Worm (Caenorhabditis elegans) whole organism, late embryonic: ENCODE data around the gene tpa-1.

Source experiments
- C08G9.2 ChIP-seq: sonication (generic microtip); optimal IDR thresholded peaks from 2 replicates; lab custom pipeline; 2016; ENCODE audit warnings: mild to moderate bottlenecking, missing genetic modification characterization, moderate library complexity, missing compliant biosample characterization
- C38D4.7 ChIP-seq: fragments of 200-800 bp; sonication (Bioruptor generic); optimal IDR thresholded peaks from 2 replicates; lab custom pipeline; 2018; ENCODE audit warnings: mild to moderate bottlenecking, missing genetic modification characterization, moderate library complexity, missing compliant biosample characterization
- F13H6.1 ChIP-seq: sonication (generic microtip); optimal IDR thresholded peaks from 2 replicates; lab custom pipeline; 2016; ENCODE audit warnings: missing genetic modification characterization, missing compliant biosample characterization
- K02D7.2 ChIP-seq: sonication (generic microtip); optimal IDR thresholded peaks from 2 replicates; lab custom pipeline; 2017; ENCODE audit warnings: mild to moderate bottlenecking, missing genetic modification characterization, missing compliant biosample characterization
- ama-1 ChIP-seq: fragments of 150-350 bp; optimal IDR thresholded peaks from 2 replicates; lab custom pipeline; 2014
- ceh-14 ChIP-seq: sonication (generic microtip); optimal IDR thresholded peaks from 2 replicates; lab custom pipeline; 2016; ENCODE audit warnings: missing genotype, missing genetic modification characterization, missing compliant biosample characterization
- ceh-18 ChIP-seq: sonication (generic microtip); optimal IDR thresholded peaks from 2 replicates; lab custom pipeline; 2016; ENCODE audit warnings: missing genetic modification characterization, missing compliant biosample characterization
- ceh-19 ChIP-seq: fragments of 200-800 bp; sonication (Bioruptor generic); optimal IDR thresholded peaks from 2 replicates; lab custom pipeline; 2018; ENCODE audit warnings: mild to moderate bottlenecking, missing genetic modification characterization, missing compliant biosample characterization
- ceh-22 ChIP-seq: sonication (generic microtip); optimal IDR thresholded peaks from 2 replicates; lab custom pipeline; 2017; ENCODE audit warnings: missing biosample characterization, missing genetic modification characterization
- ceh-30 ChIP-seq: fragments of 150-350 bp; optimal IDR thresholded peaks from 2 replicates; lab custom pipeline; 2014; ENCODE audit warnings: missing biosample characterization, missing genetic modification characterization
- ceh-31 ChIP-seq: sonication (generic microtip); optimal IDR thresholded peaks from 2 replicates; lab custom pipeline; 2016; ENCODE audit warnings: missing genetic modification characterization, missing compliant biosample characterization
- ceh-34 ChIP-seq: sonication (generic microtip); optimal IDR thresholded peaks from 2 replicates; lab custom pipeline; 2016; ENCODE audit warnings: mild to moderate bottlenecking, missing genetic modification characterization, missing compliant biosample characterization
- ceh-48 ChIP-seq: sonication (generic microtip); optimal IDR thresholded peaks from 2 replicates; lab custom pipeline; 2016; ENCODE audit warnings: missing genetic modification characterization, inconsistent platforms, missing compliant biosample characterization
- dve-1 ChIP-seq: sonication (generic microtip); optimal IDR thresholded peaks from 2 replicates; lab custom pipeline; 2017; ENCODE audit warnings: antibody characterized with exemption, mild to moderate bottlenecking, missing genetic modification characterization, missing compliant biosample characterization
- elt-2 ChIP-seq: sonication (generic microtip); optimal IDR thresholded peaks from 2 replicates; lab custom pipeline; 2016; ENCODE audit warnings: missing genetic modification reagents, missing genetic modification characterization, missing compliant biosample characterization
- elt-4 ChIP-seq: sonication (generic microtip); optimal IDR thresholded peaks from 2 replicates; lab custom pipeline; 2016; ENCODE audit warnings: missing genetic modification characterization, missing compliant biosample characterization
- ets-4 ChIP-seq: sonication (generic microtip); optimal IDR thresholded peaks from 2 replicates; lab custom pipeline; 2016; ENCODE audit warnings: missing genetic modification characterization, missing compliant biosample characterization
- eyg-1 ChIP-seq: sonication (generic microtip); optimal IDR thresholded peaks from 2 replicates; lab custom pipeline; 2016; ENCODE audit warnings: missing genotype, missing genetic modification characterization, missing compliant biosample characterization
- fax-1 ChIP-seq: sonication (generic microtip); optimal IDR thresholded peaks from 2 replicates; lab custom pipeline; 2016; ENCODE audit warnings: missing genotype, missing genetic modification characterization, missing compliant biosample characterization
- gmeb-2 ChIP-seq: sonication (generic microtip); optimal IDR thresholded peaks from 2 replicates; lab custom pipeline; 2016; ENCODE audit warnings: missing genetic modification characterization, inconsistent platforms, missing compliant biosample characterization
- hlh-15 ChIP-seq: sonication (generic microtip); optimal IDR thresholded peaks from 2 replicates; lab custom pipeline; 2016; ENCODE audit warnings: missing genetic modification characterization, missing compliant biosample characterization
- hlh-30 ChIP-seq: sonication (generic microtip); optimal IDR thresholded peaks from 2 replicates; lab custom pipeline; 2017; ENCODE audit warnings: antibody characterized with exemption, missing genetic modification characterization, missing compliant biosample characterization; ENCODE audit not compliant: insufficient read depth
- hlh-8 ChIP-seq: sonication (generic microtip); optimal IDR thresholded peaks from 2 replicates; lab custom pipeline; 2016; ENCODE audit warnings: missing genotype, missing genetic modification characterization, missing compliant biosample characterization
- lim-6 ChIP-seq: sonication (generic microtip); optimal IDR thresholded peaks from 2 replicates; lab custom pipeline; 2016; ENCODE audit warnings: missing genetic modification characterization, missing compliant biosample characterization
- lin-11 ChIP-seq: fragments of 200-800 bp; sonication (Bioruptor generic); optimal IDR thresholded peaks from 2 replicates; lab custom pipeline; 2018; ENCODE audit warnings: mild to moderate bottlenecking, missing genetic modification characterization, missing compliant biosample characterization
- madf-2 ChIP-seq: sonication (generic microtip); optimal IDR thresholded peaks from 2 replicates; lab custom pipeline; 2017; ENCODE audit warnings: missing genetic modification characterization, missing compliant biosample characterization
- nhr-11 ChIP-seq: fragments of 150-350 bp; optimal IDR thresholded peaks from 2 replicates; lab custom pipeline; 2014; ENCODE audit warnings: missing biosample characterization, missing genetic modification characterization
- npax-4 ChIP-seq: sonication (generic microtip); optimal IDR thresholded peaks from 2 replicates; lab custom pipeline; 2016; ENCODE audit warnings: missing genetic modification characterization, missing compliant biosample characterization
- pag-3 ChIP-seq: sonication (generic microtip); optimal IDR thresholded peaks from 2 replicates; lab custom pipeline; 2016; ENCODE audit warnings: missing compliant biosample characterization, missing genetic modification characterization, borderline replicate concordance
- pax-1 ChIP-seq: fragments of 150-350 bp; optimal IDR thresholded peaks from 2 replicates; lab custom pipeline; 2014; ENCODE audit warnings: missing biosample characterization, missing genetic modification characterization
- pha-2 ChIP-seq: sonication (generic microtip); optimal IDR thresholded peaks from 2 replicates; lab custom pipeline; 2017; ENCODE audit warnings: mild to moderate bottlenecking, missing genetic modification characterization, missing compliant biosample characterization
- pha-4 ChIP-seq: fragments of 150-350 bp; optimal IDR thresholded peaks from 2 replicates; lab custom pipeline; 2018; ENCODE audit warnings: missing biosample characterization, missing genetic modification reagents, missing genetic modification characterization
- pqm-1 ChIP-seq: sonication (generic microtip); optimal IDR thresholded peaks from 2 replicates; lab custom pipeline; 2016; ENCODE audit warnings: missing genetic modification characterization, missing compliant biosample characterization
- pros-1 ChIP-seq: fragments of 150-350 bp; optimal IDR thresholded peaks from 2 replicates; lab custom pipeline; 2014; ENCODE audit warnings: missing biosample characterization, missing genetic modification reagents, missing genetic modification characterization
- rnt-1 ChIP-seq: sonication (generic microtip); optimal IDR thresholded peaks from 2 replicates; lab custom pipeline; 2016; ENCODE audit warnings: missing genetic modification characterization, missing compliant biosample characterization
- sdc-2 ChIP-seq: sonication (generic microtip); optimal IDR thresholded peaks from 2 replicates; lab custom pipeline; 2016; ENCODE audit warnings: missing genotype, missing genetic modification characterization, missing compliant biosample characterization
- sox-4 ChIP-seq: sonication (generic microtip); optimal IDR thresholded peaks from 2 replicates; lab custom pipeline; 2017; ENCODE audit warnings: mild to moderate bottlenecking, missing genetic modification characterization, inconsistent platforms, missing compliant biosample characterization
- tbx-2 ChIP-seq: sonication (generic microtip); optimal IDR thresholded peaks from 2 replicates; lab custom pipeline; 2016; ENCODE audit warnings: missing genetic modification characterization, missing compliant biosample characterization
- tbx-7 ChIP-seq: sonication (generic microtip); optimal IDR thresholded peaks from 2 replicates; lab custom pipeline; 2016; ENCODE audit warnings: missing genotype, missing genetic modification characterization, missing compliant biosample characterization
- ttx-3 ChIP-seq: sonication (generic microtip); optimal IDR thresholded peaks from 2 replicates; lab custom pipeline; 2016; ENCODE audit warnings: missing genetic modification reagents, missing genetic modification characterization, missing compliant biosample characterization
- unc-42 ChIP-seq: sonication (generic microtip); optimal IDR thresholded peaks from 2 replicates; lab custom pipeline; 2016; ENCODE audit warnings: missing genotype, missing genetic modification characterization, missing compliant biosample characterization
- unc-55 ChIP-seq: sonication (generic microtip); optimal IDR thresholded peaks from 2 replicates; lab custom pipeline; 2017; ENCODE audit warnings: missing biosample characterization, missing genetic modification reagents, missing genetic modification characterization
- unc-86 ChIP-seq: sonication (generic microtip); optimal IDR thresholded peaks from 2 replicates; lab custom pipeline; 2016; ENCODE audit warnings: missing genetic modification characterization, missing compliant biosample characterization
- zip-5 ChIP-seq: sonication (generic microtip); optimal IDR thresholded peaks from 2 replicates; lab custom pipeline; 2016; ENCODE audit warnings: missing genetic modification characterization, missing compliant biosample characterization

tpa-1 gene

ce11 chrIV:81428-81827, 10.4 kb upstream of the tpa-1 start:
- TF ChIP-seq elt-4 (tag; lab: Kevin White, UChicago) (no peak), hlh-30 (no peak), tbx-7 (tag; lab: Kevin White, UChicago) (no peak), gmeb-2 (tag; lab: Kevin White, UChicago) (no peak), ama-1 (lab: Kevin White, UChicago) (no peak)

DNA sequence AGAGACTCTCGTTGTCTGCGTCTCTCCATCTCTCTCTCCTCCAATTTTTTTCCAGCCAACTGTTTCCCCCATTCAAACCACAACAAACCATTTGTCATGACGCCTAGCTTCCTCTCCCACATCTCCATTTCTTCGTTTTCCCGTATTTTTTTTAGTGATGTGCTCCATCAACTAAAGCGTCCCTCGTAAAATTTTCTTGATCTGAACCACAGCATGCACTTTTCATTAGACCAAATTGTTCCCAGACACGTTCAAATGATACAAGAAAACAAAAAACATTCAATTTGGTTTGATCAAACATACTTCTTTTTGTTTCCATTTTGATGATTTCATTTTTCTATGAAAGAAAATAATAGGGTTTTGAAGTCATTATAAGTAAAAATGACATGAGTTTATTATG, 9.5 kb upstream of the tpa-1 start:
- no peak for TF ChIP-seq nhr-11 (tag; lab: Kevin White, UChicago)
- TF ChIP-seq pqm-1 (tag; lab: Kevin White, UChicago): no peak
- no peak for TF ChIP-seq tbx-7 (tag; lab: Kevin White, UChicago)
- no peak for TF ChIP-seq elt-2 (tag; lab: Kevin White, UChicago)
- TF ChIP-seq sox-4 (tag; lab: Kevin White, UChicago): no peak
- TF ChIP-seq hlh-15 (tag; lab: Kevin White, UChicago): no peak
- no peak for TF ChIP-seq ttx-3 (tag; lab: Kevin White, UChicago)
- no peak for TF ChIP-seq C08G9.2 (tag; lab: Kevin White, UChicago)
- no peak for TF ChIP-seq hlh-8
- no peak for TF ChIP-seq K02D7.2
- TF ChIP-seq F13H6.1: no peak
- TF ChIP-seq tbx-2: no peak
- no peak for TF ChIP-seq elt-4 (tag; lab: Kevin White, UChicago)
- no peak for TF ChIP-seq ceh-22 (tag; lab: Kevin White, UChicago)
- no peak for TF ChIP-seq fax-1 (tag; lab: Kevin White, UChicago)
- TF ChIP-seq pag-3: no peak

- TF ChIP-seq dve-1 (tag; lab: Kevin White, UChicago): no peak
- no peak for TF ChIP-seq ceh-22 (tag; lab: Kevin White, UChicago)
- TF ChIP-seq unc-86 (tag; lab: Kevin White, UChicago): no peak
- no peak for TF ChIP-seq ceh-14 (tag; lab: Kevin White, UChicago)
- no peak for TF ChIP-seq ceh-19 (GFP tag; lab: Kevin White, UChicago)
- no peak for TF ChIP-seq hlh-15 (tag; lab: Kevin White, UChicago)
- TF ChIP-seq pha-4 (tag; lab: Kevin White, UChicago): no peak
- no peak for TF ChIP-seq C38D4.7 (GFP tag; lab: Kevin White, UChicago)
- no peak for TF ChIP-seq ama-1 (lab: Kevin White, UChicago)
- TF ChIP-seq rnt-1 (tag; lab: Kevin White, UChicago): no peak
Measured at ce11 chrIV:86744-87143, 5.0 kb upstream of the tpa-1 start.

DNA sequence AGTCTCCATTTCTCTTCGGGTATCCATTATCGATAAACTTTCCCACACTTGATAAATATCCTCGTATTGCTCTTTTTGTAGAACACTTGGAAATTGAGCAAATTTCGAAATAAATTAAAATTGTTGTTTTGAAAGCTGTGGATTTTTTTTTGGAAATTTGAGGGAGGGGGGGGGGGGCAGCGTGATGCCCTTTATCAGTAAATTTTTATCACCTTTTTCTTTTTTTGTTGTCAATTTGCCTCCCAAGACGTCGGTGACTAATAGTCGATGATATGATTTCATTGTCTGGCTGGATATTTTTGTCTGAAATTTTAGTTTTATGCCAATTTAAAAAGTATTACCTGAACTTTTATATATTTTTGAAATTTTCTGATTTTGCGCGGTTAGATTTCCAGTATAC, 1.8 kb upstream of the tpa-1 start, which contains the start of gene scl-23:
scl-23 (minus strand) TSS at position 101 of the 400 bp plus-strand sequence.
- TF ChIP-seq ceh-48 (tag; lab: Kevin White, UChicago): no peak
- TF ChIP-seq eyg-1 (tag; lab: Kevin White, UChicago): no peak
- TF ChIP-seq madf-2 (tag; lab: Kevin White, UChicago): no peak
- TF ChIP-seq pag-3: no peak
- TF ChIP-seq pha-2 (tag; lab: Kevin White, UChicago): no peak
- TF ChIP-seq npax-4 (tag; lab: Kevin White, UChicago): no peak
- TF ChIP-seq elt-2 (tag; lab: Kevin White, UChicago): peak; percentile 57
- TF ChIP-seq, all 69 proteins: peak for 1

- TF ChIP-seq lim-6 (tag; lab: Kevin White, UChicago) (no peak), unc-42 (tag; lab: Kevin White, UChicago) (peak; percentile 74)
Measured at ce11 chrIV:97681-98080, 5.9 kb downstream of the tpa-1 start.

DNA sequence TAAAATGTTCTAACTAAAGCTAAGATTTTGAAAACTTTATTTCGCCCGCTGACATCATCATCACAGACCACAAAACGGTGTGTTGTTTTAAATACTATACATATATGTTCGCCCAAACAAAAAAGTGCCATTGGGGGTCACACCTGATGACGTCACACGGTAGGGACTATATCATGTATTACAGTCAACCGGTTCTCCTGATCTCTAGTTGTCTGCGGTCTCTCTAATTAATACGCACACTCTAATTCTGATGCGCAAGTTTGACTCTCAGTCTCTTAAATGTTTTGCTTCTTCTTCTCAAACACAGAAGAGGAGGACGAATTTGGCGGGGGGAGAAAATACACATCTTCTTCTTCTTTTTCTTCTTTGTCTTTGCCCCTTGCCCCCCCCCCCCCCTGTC, 11.1 kb downstream of the tpa-1 start:
- TF ChIP-seq ceh-34 (tag; lab: Kevin White, UChicago): no peak
- no peak for TF ChIP-seq ets-4 (tag; lab: Kevin White, UChicago)
- TF ChIP-seq lim-6 (tag; lab: Kevin White, UChicago): no peak
- TF ChIP-seq npax-4 (tag; lab: Kevin White, UChicago): no peak
- TF ChIP-seq pros-1 (tag; lab: Kevin White, UChicago): no peak
- TF ChIP-seq hlh-30: no peak
- TF ChIP-seq pax-1: no peak
- no peak for TF ChIP-seq ceh-31
- no peak for TF ChIP-seq sdc-2 (tag; lab: Kevin White, UChicago)
- no peak for TF ChIP-seq nhr-11 (tag; lab: Kevin White, UChicago)
- no peak for TF ChIP-seq lin-11 (tag; lab: Kevin White, UChicago)
- TF ChIP-seq pha-4 (tag; lab: Kevin White, UChicago): no peak
- no peak for TF ChIP-seq C38D4.7 (GFP tag; lab: Kevin White, UChicago)
- TF ChIP-seq ceh-30 (tag; lab: Kevin White, UChicago): no peak
- TF ChIP-seq madf-2 (tag; lab: Kevin White, UChicago): no peak
- no peak for TF ChIP-seq ceh-18 (tag; lab: Kevin White, UChicago)
- TF ChIP-seq zip-5 (tag; lab: Kevin White, UChicago): no peak
- no peak for TF ChIP-seq unc-55
- no peak for TF ChIP-seq ttx-3 (tag; lab: Kevin White, UChicago)
- no peak for TF ChIP-seq ceh-19 (GFP tag; lab: Kevin White, UChicago)
